Comparison of ENCODE assay signal across 2 worm cellular contexts in the genomic region with DNA sequence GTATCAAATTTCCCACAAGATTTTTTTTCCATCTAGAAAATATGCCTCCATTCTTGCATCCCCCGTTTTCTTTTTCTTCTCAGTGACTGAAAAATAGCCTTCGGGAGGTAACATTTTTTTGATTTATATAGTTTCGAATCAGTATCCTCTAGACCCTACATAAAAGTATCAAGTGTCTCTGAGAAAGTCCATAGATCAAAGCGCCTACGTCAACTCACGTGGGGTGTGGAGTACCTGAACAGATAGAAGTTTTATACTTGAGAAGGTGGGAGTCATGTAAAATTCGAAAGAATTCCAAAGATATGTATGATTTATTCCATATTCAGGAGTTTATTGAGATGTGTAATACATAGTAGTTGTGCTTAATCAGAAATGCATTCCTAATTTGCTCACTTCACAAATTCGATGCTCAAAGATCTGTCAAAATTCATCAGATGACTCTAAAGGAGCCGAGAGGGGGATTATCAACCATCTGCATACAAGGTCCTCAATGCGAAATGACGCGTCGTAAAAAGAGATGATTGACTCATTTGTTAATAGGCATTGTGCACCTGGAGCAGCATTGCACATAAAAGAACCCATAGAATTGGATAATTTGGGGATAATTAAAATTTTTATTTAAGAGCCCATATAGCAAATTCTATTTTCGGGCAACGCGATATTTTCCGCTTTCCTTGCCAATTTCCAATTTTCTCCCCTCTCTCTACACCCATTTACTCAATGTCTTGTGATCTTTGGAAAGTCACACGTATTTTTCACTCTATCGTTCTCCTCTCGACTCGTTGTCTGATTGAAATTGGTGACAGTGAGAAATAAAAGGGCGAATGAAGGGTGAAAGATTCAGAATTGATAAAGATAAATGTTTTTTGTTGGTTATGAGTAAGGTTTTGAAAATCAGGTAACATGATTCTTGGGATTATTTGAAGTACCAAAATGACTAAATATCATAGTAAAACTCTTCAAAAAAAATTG.
TF ChIP-seq lines count a peak whose summit lies in the region.

No protein-coding gene starts in this region.

TF ChIP-seq in whole organism, L2 larva, 48 proteins besides CTCF, POLR2A, EP300 and RAD21 (continued from another document):
- no peak for TF ChIP-seq skn-1 (tag; optimal IDR thresholded peaks at IDR 0.05; lab: Kevin White, UChicago)
- TF ChIP-seq mab-5 (tag; optimal IDR thresholded peaks at IDR 0.05; lab: Kevin White, UChicago), result no peak
- TF ChIP-seq C34F6.9 (tag; optimal IDR thresholded peaks at IDR 0.05; lab: Kevin White, UChicago), result peak; percentile 63

TF ChIP-seq in whole organism, late embryonic, 69 proteins besides CTCF, POLR2A, EP300 and RAD21 (continued from another document):
- TF ChIP-seq sox-2 (GFP tag; IDR thresholded peaks at IDR 0.05; lab: Robert Waterston, UW) (peak; percentile 28; the same call in 1 of the 2 replicates), fax-1 (tag; optimal IDR thresholded peaks at IDR 0.05; lab: Kevin White, UChicago) (no peak), unc-3 (GFP tag; conservative IDR thresholded peaks at IDR 0.05; lab: Robert Waterston, UW) (no peak), unc-3 (tag; optimal IDR thresholded peaks at IDR 0.05; lab: Kevin White, UChicago) (no peak), F13H6.1 (tag; optimal IDR thresholded peaks at IDR 0.05; lab: Kevin White, UChicago) (no peak), ets-4 (tag; optimal IDR thresholded peaks at IDR 0.05; lab: Kevin White, UChicago) (no peak), pat-9 (tag; optimal IDR thresholded peaks at IDR 0.05; lab: Kevin White, UChicago) (no peak), pqm-1 (tag; optimal IDR thresholded peaks at IDR 0.05; lab: Kevin White, UChicago) (no peak), ref-2 (tag; optimal IDR thresholded peaks at IDR 0.05; lab: Kevin White, UChicago) (peak; percentile 31), tbx-2 (tag; optimal IDR thresholded peaks at IDR 0.05; lab: Kevin White, UChicago) (no peak), pax-1 (tag; optimal IDR thresholded peaks at IDR 0.05; lab: Kevin White, UChicago) (no peak), ceh-14 (tag; optimal IDR thresholded peaks at IDR 0.05; lab: Kevin White, UChicago) (peak; percentile 70), ceh-24 (tag; optimal IDR thresholded peaks at IDR 0.05; lab: Kevin White, UChicago) (no peak), syd-9 (tag; optimal IDR thresholded peaks at IDR 0.05; lab: Kevin White, UChicago) (no peak), hlh-13 (GFP tag; optimal IDR thresholded peaks at IDR 0.05; lab: Kevin White, UChicago) (no peak), ceh-34 (tag; optimal IDR thresholded peaks at IDR 0.05; lab: Kevin White, UChicago) (no peak)
